Worm (Caenorhabditis elegans): ENCODE results near the gene cwp-4.

Gene cwp-4

ce11 chrV:5086919-5087404 is 33.5 kb downstream of the cwp-4 start, which contains the start of gene Y58A7A.5 (continued):
- TF ChIP-seq ceh-32 (tag; optimal IDR thresholded peaks at IDR 0.05; ENCODE audit: poor library complexity) (no peak), fkh-10 (GFP tag; optimal IDR thresholded peaks at IDR 0.05) (no peak), zfp-3 (GFP tag; conservative IDR thresholded peaks at IDR 0.05) (no peak), daf-19 (GFP tag; conservative IDR thresholded peaks at IDR 0.05) (no peak), dmd-8 (GFP tag; IDR thresholded peaks at IDR 0.05) (no peak), unc-62 (GFP tag; optimal IDR thresholded peaks at IDR 0.05 in 1 of 2) (no peak), unc-62 (tag; optimal IDR thresholded peaks at IDR 0.05) (no peak), unc-39 (tag; optimal IDR thresholded peaks at IDR 0.05) (no peak), daf-12 (tag; optimal IDR thresholded peaks at IDR 0.05) (no peak), arid-1 (GFP tag; conservative IDR thresholded peaks at IDR 0.05) (no peak), spr-1 (tag; optimal IDR thresholded peaks at IDR 0.05) (no peak), F44E2.7 (GFP tag; IDR thresholded peaks at IDR 0.05) (no peak), Y5F2A.4 (GFP tag; optimal IDR thresholded peaks at IDR 0.05) (no peak), nhr-77 (tag; optimal IDR thresholded peaks at IDR 0.05) (no peak), zip-2 (tag; optimal IDR thresholded peaks at IDR 0.05) (peak; percentile 98), snpc-1.2 (GFP tag; IDR thresholded peaks at IDR 0.05) (no peak), nhr-41 (GFP tag; IDR thresholded peaks at IDR 0.05) (no peak), lim-7 (GFP tag; IDR thresholded peaks at IDR 0.05) (no peak), nhr-76 (tag; optimal IDR thresholded peaks at IDR 0.05) (no peak), aha-1 (tag) (no peak), nhr-102 (tag; optimal IDR thresholded peaks at IDR 0.05) (no peak), dve-1 (tag; optimal IDR thresholded peaks at IDR 0.05; ENCODE audit: insufficient read depth) (no peak), hlh-30 (tag; optimal IDR thresholded peaks at IDR 0.05; ENCODE audit: insufficient read depth) (no peak), lin-15B (tag; optimal IDR thresholded peaks at IDR 0.05) (no peak), T26A8.4 (GFP tag; IDR thresholded peaks at IDR 0.05) (no peak), D1046.2 (GFP tag; IDR thresholded peaks at IDR 0.05) (no peak), lir-3 (tag; optimal IDR thresholded peaks at IDR 0.05) (no peak), daf-16 (GFP tag; optimal IDR thresholded peaks at IDR 0.05) (peak in 1 of 2 experiments; percentile 54), daf-16 (tag; optimal IDR thresholded peaks at IDR 0.05) (no peak)

ce11 chrV:5088311-5088710 is 34.9 kb downstream of the cwp-4 start:
- TF ChIP-seq zip-11 (GFP tag; IDR thresholded peaks at IDR 0.05): no peak
- TF ChIP-seq ctbp-1 (GFP tag; IDR thresholded peaks at IDR 0.05): 0 out of 2 replicates have a peak, but pooled peaks have one; percentile 34
- 0 out of 2 replicates have a peak, but pooled peaks have one; percentile 11 for TF ChIP-seq dmd-6 (GFP tag; IDR thresholded peaks at IDR 0.05)
- TF ChIP-seq Y105C5A.15 (GFP tag; IDR thresholded peaks at IDR 0.05): no peak
- no peak for TF ChIP-seq mdl-1 (tag; optimal IDR thresholded peaks at IDR 0.05)
- TF ChIP-seq aly-2 (tag; optimal IDR thresholded peaks at IDR 0.05): no peak
- TF ChIP-seq dve-1 (tag; optimal IDR thresholded peaks at IDR 0.05; ENCODE audit: insufficient read depth): no peak
- TF ChIP-seq hlh-11 (tag; optimal IDR thresholded peaks at IDR 0.05): no peak
- TF ChIP-seq ces-1 (GFP tag; optimal IDR thresholded peaks at IDR 0.05): peak; percentile 54

- TF ChIP-seq F26F4.8 (GFP tag; conservative IDR thresholded peaks at IDR 0.05): no peak
- peak in 1 of 2 experiments; percentile 11 for TF ChIP-seq lsy-2 (tag; optimal IDR thresholded peaks at IDR 0.05)
- TF ChIP-seq unc-62 (GFP tag; optimal IDR thresholded peaks at IDR 0.05 in 1 of 2): peak in 1 of 2 experiments; percentile 68
- no peak for TF ChIP-seq unc-62 (tag; optimal IDR thresholded peaks at IDR 0.05)
Measured at ce11 chrV:5089497-5090134, 36.2 kb downstream of the cwp-4 start, which contains the start of gene glb-32. glb-32 (minus strand) TSS chrV:5089547.

Data from whole organism, L4 larva.